Worm (Caenorhabditis elegans) whole organism, L3 larva: Measurements from ENCODE around the gene nep-4.

Experiments
- ZK546.5 ChIP-seq: sonication (generic microtip); optimal IDR thresholded peaks from 2 replicates; lab custom pipeline; 2017; ENCODE audit warnings: missing biosample characterization, missing genetic modification characterization
- aly-2 ChIP-seq: fragments of 150-350 bp; optimal IDR thresholded peaks from 2 replicates; lab custom pipeline; 2014; ENCODE audit warnings: missing biosample characterization, missing genetic modification characterization
- ama-1 ChIP-seq: fragments of 150-350 bp; optimal IDR thresholded peaks from 2 replicates; lab custom pipeline; 2018
- ceh-16 ChIP-seq: sonication (generic microtip); optimal IDR thresholded peaks from 2 replicates; lab custom pipeline; 2017; ENCODE audit warnings: missing biosample characterization, missing genetic modification characterization
- ceh-28 ChIP-seq: fragments of 150-350 bp; optimal IDR thresholded peaks from 2 replicates; lab custom pipeline; 2014; ENCODE audit warnings: missing biosample characterization, missing genetic modification reagents, missing genetic modification characterization
- ceh-82 ChIP-seq: fragments of 150-350 bp; optimal IDR thresholded peaks from 2 replicates; lab custom pipeline; 2014; ENCODE audit warnings: missing biosample characterization, missing genetic modification characterization
- ceh-9 ChIP-seq: sonication (generic microtip); optimal IDR thresholded peaks from 2 replicates; lab custom pipeline; 2018; ENCODE audit warnings: missing biosample characterization, missing genetic modification characterization
- daf-12 ChIP-seq: fragments of 150-350 bp; optimal IDR thresholded peaks from 2 replicates; lab custom pipeline; 2014; ENCODE audit warnings: missing biosample characterization, missing genetic modification reagents, missing genetic modification characterization
- egl-27 ChIP-seq: sonication (generic microtip); optimal IDR thresholded peaks from 4 replicates; lab custom pipeline; 2017; ENCODE audit warnings: missing biosample characterization, missing genetic modification reagents, missing genetic modification characterization
- egl-5 ChIP-seq: fragments of 150-350 bp; optimal IDR thresholded peaks from 2 replicates; lab custom pipeline; 2017; ENCODE audit warnings: missing biosample characterization, missing genetic modification reagents, missing genetic modification characterization, inconsistent platforms
- elt-1 ChIP-seq: fragments of 150-350 bp; optimal IDR thresholded peaks from 2 replicates; lab custom pipeline; 2014; ENCODE audit warnings: missing biosample characterization, missing genetic modification characterization
- elt-2 ChIP-seq: sonication (generic microtip); optimal IDR thresholded peaks from 2 replicates; lab custom pipeline; 2016; ENCODE audit warnings: missing genetic modification reagents, mild to moderate bottlenecking, missing genetic modification characterization, missing compliant biosample characterization
- eor-1 ChIP-seq, 2 experiments: fragments of 150-350 bp; optimal IDR thresholded peaks; 2 replicates each; lab custom pipeline; 2014 to 2018; ENCODE audit warnings: missing biosample characterization in 2 of 2, missing genetic modification characterization in 2 of 2
- fkh-10 ChIP-seq: sonication (generic microtip); optimal IDR thresholded peaks from 2 replicates; lab custom pipeline; 2017; ENCODE audit warnings: missing biosample characterization, missing genetic modification reagents, missing genetic modification characterization
- fkh-2 ChIP-seq: fragments of 150-350 bp; optimal IDR thresholded peaks from 2 replicates; lab custom pipeline; 2014; ENCODE audit warnings: missing biosample characterization, missing genetic modification reagents, missing genetic modification characterization
- fos-1 ChIP-seq: fragments of 150-350 bp; optimal IDR thresholded peaks from 2 replicates; lab custom pipeline; 2014; ENCODE audit warnings: missing biosample characterization, missing genetic modification characterization
- hmg-11 ChIP-seq: sonication (generic microtip); optimal IDR thresholded peaks from 2 replicates; lab custom pipeline; 2016; ENCODE audit warnings: missing genetic modification characterization, missing compliant biosample characterization
- jun-1 ChIP-seq: fragments of 150-350 bp; optimal IDR thresholded peaks from 2 replicates; lab custom pipeline; 2014; ENCODE audit warnings: missing biosample characterization, missing genetic modification reagents, missing genetic modification characterization
- lin-15B ChIP-seq: fragments of 150-350 bp; optimal IDR thresholded peaks from 2 replicates; lab custom pipeline; 2014; ENCODE audit warnings: missing biosample characterization, missing genetic modification characterization
- lin-39 ChIP-seq: fragments of 150-350 bp; optimal IDR thresholded peaks from 2 replicates; lab custom pipeline; 2018; ENCODE audit warnings: missing biosample characterization, missing genetic modification reagents, missing genetic modification characterization
- lsy-12 ChIP-seq: sonication (generic microtip); optimal IDR thresholded peaks from 2 replicates; lab custom pipeline; 2016; ENCODE audit warnings: mild to moderate bottlenecking, missing genetic modification characterization, missing compliant biosample characterization
- mdl-1 ChIP-seq: fragments of 150-350 bp; optimal IDR thresholded peaks from 2 replicates; lab custom pipeline; 2014; ENCODE audit warnings: missing biosample characterization, missing genetic modification characterization
- mml-1 ChIP-seq: fragments of 150-350 bp; sonication (generic microtip); optimal IDR thresholded peaks from 3 replicates; lab custom pipeline; 2014; ENCODE audit warnings: missing biosample characterization, missing genetic modification characterization
- nhr-12 ChIP-seq: fragments of 150-350 bp; optimal IDR thresholded peaks from 2 replicates; lab custom pipeline; 2014; ENCODE audit warnings: missing biosample characterization, missing genetic modification characterization
- nhr-23 ChIP-seq: fragments of 150-350 bp; optimal IDR thresholded peaks from 2 replicates; lab custom pipeline; 2014; ENCODE audit warnings: missing biosample characterization, missing genetic modification reagents, missing genetic modification characterization
- nhr-237 ChIP-seq: fragments of 150-350 bp; optimal IDR thresholded peaks from 2 replicates; lab custom pipeline; 2014; ENCODE audit warnings: missing biosample characterization, missing genetic modification characterization
- nhr-25 ChIP-seq: sonication (generic microtip); optimal IDR thresholded peaks from 2 replicates; lab custom pipeline; 2017; ENCODE audit warnings: missing biosample characterization, missing genetic modification characterization
- nhr-28 ChIP-seq: fragments of 150-350 bp; optimal IDR thresholded peaks from 2 replicates; lab custom pipeline; 2014; ENCODE audit warnings: missing biosample characterization, missing genetic modification characterization
- nhr-43 ChIP-seq: sonication (generic microtip); optimal IDR thresholded peaks from 2 replicates; lab custom pipeline; 2016; ENCODE audit warnings: mild to moderate bottlenecking, missing genetic modification characterization, missing compliant biosample characterization; ENCODE audit not compliant: poor library complexity, severe bottlenecking
- nhr-67 ChIP-seq: fragments of 150-350 bp; optimal IDR thresholded peaks from 2 replicates; lab custom pipeline; 2014; ENCODE audit warnings: missing biosample characterization, missing genetic modification characterization
- nhr-76 ChIP-seq: fragments of 150-350 bp; sonication (generic microtip); optimal IDR thresholded peaks from 5 replicates; lab custom pipeline; 2014; ENCODE audit warnings: missing biosample characterization, missing genetic modification characterization
- nhr-77 ChIP-seq: fragments of 150-350 bp; optimal IDR thresholded peaks from 2 replicates; lab custom pipeline; 2014; ENCODE audit warnings: missing biosample characterization, missing genetic modification characterization
- pqm-1 ChIP-seq: fragments of 150-350 bp; optimal IDR thresholded peaks from 2 replicates; lab custom pipeline; 2017; ENCODE audit warnings: missing biosample characterization, missing genetic modification characterization, inconsistent platforms
- sea-2 ChIP-seq: fragments of 150-350 bp; sonication (generic microtip); optimal IDR thresholded peaks from 4 replicates; lab custom pipeline; 2014; ENCODE audit warnings: missing biosample characterization, missing genetic modification reagents, missing genetic modification characterization
- skn-1 ChIP-seq: fragments of 150-350 bp; optimal IDR thresholded peaks from 2 replicates; lab custom pipeline; 2014; ENCODE audit warnings: missing biosample characterization, missing genetic modification characterization
- snpc-4 ChIP-seq: fragments of 150-350 bp; optimal IDR thresholded peaks from 2 replicates; lab custom pipeline; 2014; ENCODE audit warnings: missing biosample characterization, missing genetic modification characterization
- tbx-2 ChIP-seq: sonication (generic microtip); optimal IDR thresholded peaks from 2 replicates; lab custom pipeline; 2016; ENCODE audit warnings: mild to moderate bottlenecking, missing genetic modification characterization, missing compliant biosample characterization
- unc-39 ChIP-seq: sonication (generic microtip); optimal IDR thresholded peaks from 4 replicates; lab custom pipeline; 2017; ENCODE audit warnings: missing biosample characterization, missing genetic modification characterization
- unc-62 ChIP-seq: fragments of 150-350 bp; sonication (generic microtip); optimal IDR thresholded peaks from 4 replicates; lab custom pipeline; 2014; ENCODE audit warnings: missing biosample characterization, missing genetic modification reagents, missing genetic modification characterization
- zag-1 ChIP-seq: fragments of 150-350 bp; optimal IDR thresholded peaks from 2 replicates; lab custom pipeline; 2014; ENCODE audit warnings: missing biosample characterization, missing genetic modification characterization
- ztf-11 ChIP-seq: fragments of 150-350 bp; optimal IDR thresholded peaks from 2 replicates; lab custom pipeline; 2014; ENCODE audit warnings: missing biosample characterization, missing genetic modification characterization
- ztf-4 ChIP-seq: fragments of 150-350 bp; optimal IDR thresholded peaks from 2 replicates; lab custom pipeline; 2014; ENCODE audit warnings: missing biosample characterization, missing genetic modification characterization

The nep-4 gene

ce11 chrX:6867707-6868106 is 4.5 kb upstream of the nep-4 start:
- TF ChIP-seq skn-1 (no peak), ceh-16 (tag; lab: Kevin White, UChicago) (no peak), egl-27 (tag; lab: Kevin White, UChicago) (no peak), nhr-43 (peak; percentile 79), mml-1 (tag; lab: Kevin White, UChicago) (no peak), nhr-77 (tag; lab: Kevin White, UChicago) (no peak), elt-2 (tag; lab: Kevin White, UChicago) (peak; percentile 52), lsy-12 (peak; percentile 66), lin-39 (tag; lab: Kevin White, UChicago) (peak; percentile 48), egl-5 (tag; lab: Kevin White, UChicago) (no peak), jun-1 (no peak), mdl-1 (tag; lab: Kevin White, UChicago) (no peak), tbx-2 (tag; lab: Kevin White, UChicago) (peak; percentile 63), fkh-10 (GFP tag; lab: Kevin White, UChicago) (no peak), zag-1 (tag; lab: Kevin White, UChicago) (no peak), nhr-23 (tag; lab: Kevin White, UChicago) (peak; percentile 17), eor-1 (tag; optimal IDR thresholded peaks at IDR 0.05; lab: Kevin White, UChicago) (no peak), nhr-76 (tag; lab: Kevin White, UChicago) (no peak), pqm-1 (peak; percentile 52), daf-12 (no peak), ztf-4 (tag; lab: Kevin White, UChicago) (peak; percentile 9), fos-1 (tag; lab: Kevin White, UChicago) (no peak), ztf-11 (no peak), ceh-82 (tag; lab: Kevin White, UChicago) (no peak), aly-2 (tag; lab: Kevin White, UChicago) (no peak), nhr-12 (tag; lab: Kevin White, UChicago) (no peak), sea-2 (GFP tag; lab: Kevin White, UChicago) (no peak), nhr-237 (tag; lab: Kevin White, UChicago) (no peak), nhr-25 (peak; percentile 59), lin-15B (tag; lab: Kevin White, UChicago) (no peak), elt-1 (tag; lab: Kevin White, UChicago) (no peak), ama-1 (lab: Kevin White, UChicago) (no peak), nhr-28 (tag; lab: Kevin White, UChicago) (no peak), snpc-4 (tag; lab: Kevin White, UChicago) (no peak), hmg-11 (tag; lab: Kevin White, UChicago) (peak; percentile 58)
- TF ChIP-seq, all 47 proteins: peak for 10

DNA sequence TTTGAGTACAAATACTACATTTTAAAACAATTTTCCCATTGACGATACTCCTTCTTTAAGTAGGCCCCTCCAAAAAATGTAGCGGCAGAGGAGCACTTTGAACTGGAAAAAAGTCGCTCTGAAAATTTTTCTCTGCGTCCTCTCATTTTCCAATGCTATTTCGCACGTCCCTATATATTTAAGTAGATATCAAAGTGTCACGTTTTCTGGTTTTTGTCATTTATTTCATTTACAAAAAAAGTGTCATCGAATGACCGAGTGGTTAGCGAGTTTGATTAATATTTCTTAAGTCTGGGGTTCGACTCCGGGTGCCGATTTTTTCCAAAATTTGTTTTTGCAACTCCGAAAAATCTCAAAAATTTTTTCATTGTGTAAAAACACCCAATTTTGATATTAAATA is 3.7 kb upstream of the nep-4 start:
- TF ChIP-seq skn-1 (no peak), nhr-12 (tag; lab: Kevin White, UChicago) (no peak), nhr-43 (no peak), unc-39 (tag; lab: Kevin White, UChicago) (no peak), nhr-23 (tag; lab: Kevin White, UChicago) (no peak), elt-1 (tag; lab: Kevin White, UChicago) (no peak), ama-1 (lab: Kevin White, UChicago) (no peak), nhr-237 (tag; lab: Kevin White, UChicago) (no peak)
- TF ChIP-seq, all 47 proteins: peak for 0

DNA sequence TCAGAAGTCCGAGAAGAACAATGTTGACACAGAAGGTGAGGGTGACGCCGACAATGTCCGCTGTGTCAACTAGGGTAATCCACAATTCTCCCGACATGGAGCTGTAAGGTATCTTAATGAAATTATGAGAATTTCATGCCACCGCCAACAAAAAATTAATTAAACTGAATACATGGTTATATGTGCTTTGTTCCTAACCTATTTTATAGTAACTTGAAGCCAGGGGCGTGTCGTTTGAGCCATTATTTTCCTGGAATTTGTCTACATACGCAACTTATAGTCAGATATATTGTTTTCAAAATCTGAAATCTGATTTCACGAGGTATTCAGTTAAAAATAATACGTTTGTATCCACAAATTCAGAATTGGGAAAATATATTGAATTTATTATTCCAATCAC is 2.6 kb upstream of the nep-4 start, which contains the start of gene odr-10:
Gene odr-10, minus strand, starts transcription at position 101 of the 400 bp plus-strand sequence.
- TF ChIP-seq fkh-2 (no peak), elt-1 (tag; lab: Kevin White, UChicago) (no peak), mdl-1 (tag; lab: Kevin White, UChicago) (no peak), ztf-11 (no peak), nhr-12 (tag; lab: Kevin White, UChicago) (no peak), sea-2 (GFP tag; lab: Kevin White, UChicago) (no peak), pqm-1 (no peak), lsy-12 (no peak), nhr-25 (no peak), elt-2 (tag; lab: Kevin White, UChicago) (no peak), ceh-28 (tag; lab: Kevin White, UChicago) (no peak), tbx-2 (tag; lab: Kevin White, UChicago) (no peak)

ce11 chrX:6861564-6861963 is 1.7 kb downstream of the nep-4 start:
- TF ChIP-seq jun-1, result no peak
- no peak for TF ChIP-seq elt-2 (tag; lab: Kevin White, UChicago)
- TF ChIP-seq unc-62 (GFP tag; lab: Kevin White, UChicago), result no peak
- TF ChIP-seq ceh-9 (tag; lab: Kevin White, UChicago), result no peak
- no peak for TF ChIP-seq lsy-12
- TF ChIP-seq fos-1 (tag; lab: Kevin White, UChicago), result no peak
- no peak for TF ChIP-seq tbx-2 (tag; lab: Kevin White, UChicago)
- no peak for TF ChIP-seq aly-2 (tag; lab: Kevin White, UChicago)
- TF ChIP-seq pqm-1, result no peak
- TF ChIP-seq nhr-67 (tag; lab: Kevin White, UChicago), result no peak
- no peak for TF ChIP-seq ZK546.5
